Worm (Caenorhabditis elegans) whole organism, L3 larva: ENCODE measurements around the gene pqn-76.
"Not testable (repeated sequence)": the region's sequence is repeated elsewhere in the genome, so short reads cannot be mapped to it uniquely, and the experiment has no call there.

Experiments
- R02D3.7 ChIP-seq: fragments of 150-350 bp; optimal IDR thresholded peaks from 2 replicates; lab custom pipeline; 2014; ENCODE audit warnings: missing biosample characterization, missing genetic modification characterization
- aly-2 ChIP-seq: fragments of 150-350 bp; optimal IDR thresholded peaks from 2 replicates; lab custom pipeline; 2014; ENCODE audit warnings: missing biosample characterization, missing genetic modification characterization
- ceh-16 ChIP-seq: sonication (generic microtip); optimal IDR thresholded peaks from 2 replicates; lab custom pipeline; 2017; ENCODE audit warnings: missing biosample characterization, missing genetic modification characterization
- ceh-28 ChIP-seq: fragments of 150-350 bp; optimal IDR thresholded peaks from 2 replicates; lab custom pipeline; 2014; ENCODE audit warnings: missing biosample characterization, missing genetic modification reagents, missing genetic modification characterization
- ceh-9 ChIP-seq: sonication (generic microtip); optimal IDR thresholded peaks from 2 replicates; lab custom pipeline; 2018; ENCODE audit warnings: missing biosample characterization, missing genetic modification characterization
- daf-12 ChIP-seq: fragments of 150-350 bp; optimal IDR thresholded peaks from 2 replicates; lab custom pipeline; 2014; ENCODE audit warnings: missing biosample characterization, missing genetic modification reagents, missing genetic modification characterization
- egl-5 ChIP-seq: fragments of 150-350 bp; optimal IDR thresholded peaks from 2 replicates; lab custom pipeline; 2017; ENCODE audit warnings: missing biosample characterization, missing genetic modification reagents, missing genetic modification characterization, inconsistent platforms
- elt-1 ChIP-seq: fragments of 150-350 bp; optimal IDR thresholded peaks from 2 replicates; lab custom pipeline; 2014; ENCODE audit warnings: missing biosample characterization, missing genetic modification characterization
- elt-2 ChIP-seq: sonication (generic microtip); optimal IDR thresholded peaks from 2 replicates; lab custom pipeline; 2016; ENCODE audit warnings: missing genetic modification reagents, mild to moderate bottlenecking, missing genetic modification characterization, missing compliant biosample characterization
- elt-3 ChIP-seq, 3 experiments: fragments of 150-350 bp in 1 of 3; sonication (generic microtip) in 2 of 3; optimal IDR thresholded peaks; 2 replicates in 2 of 3; 4 replicates in 1 of 3; lab custom pipeline; 2014 to 2017; ENCODE audit warnings: missing biosample characterization in 3 of 3, missing genetic modification characterization in 3 of 3
- eor-1 ChIP-seq, 2 experiments: fragments of 150-350 bp; optimal IDR thresholded peaks; 2 replicates each; lab custom pipeline; 2014 to 2018; ENCODE audit warnings: missing biosample characterization in 2 of 2, missing genetic modification characterization in 2 of 2
- fkh-10 ChIP-seq: sonication (generic microtip); optimal IDR thresholded peaks from 2 replicates; lab custom pipeline; 2017; ENCODE audit warnings: missing biosample characterization, missing genetic modification reagents, missing genetic modification characterization
- fkh-2 ChIP-seq: fragments of 150-350 bp; optimal IDR thresholded peaks from 2 replicates; lab custom pipeline; 2014; ENCODE audit warnings: missing biosample characterization, missing genetic modification reagents, missing genetic modification characterization
- fos-1 ChIP-seq: fragments of 150-350 bp; optimal IDR thresholded peaks from 2 replicates; lab custom pipeline; 2014; ENCODE audit warnings: missing biosample characterization, missing genetic modification characterization
- jun-1 ChIP-seq: fragments of 150-350 bp; optimal IDR thresholded peaks from 2 replicates; lab custom pipeline; 2014; ENCODE audit warnings: missing biosample characterization, missing genetic modification reagents, missing genetic modification characterization
- lin-15B ChIP-seq: fragments of 150-350 bp; optimal IDR thresholded peaks from 2 replicates; lab custom pipeline; 2014; ENCODE audit warnings: missing biosample characterization, missing genetic modification characterization
- lin-39 ChIP-seq: fragments of 150-350 bp; optimal IDR thresholded peaks from 2 replicates; lab custom pipeline; 2018; ENCODE audit warnings: missing biosample characterization, missing genetic modification reagents, missing genetic modification characterization
- lsy-12 ChIP-seq: sonication (generic microtip); optimal IDR thresholded peaks from 2 replicates; lab custom pipeline; 2016; ENCODE audit warnings: mild to moderate bottlenecking, missing genetic modification characterization, missing compliant biosample characterization
- mdl-1 ChIP-seq: fragments of 150-350 bp; optimal IDR thresholded peaks from 2 replicates; lab custom pipeline; 2014; ENCODE audit warnings: missing biosample characterization, missing genetic modification characterization
- nfya-1 ChIP-seq: sonication (generic microtip); optimal IDR thresholded peaks from 2 replicates; lab custom pipeline; 2017; ENCODE audit warnings: missing genetic modification characterization, mild to moderate bottlenecking, missing compliant biosample characterization, antibody characterized with exemption, moderate library complexity; ENCODE audit not compliant: insufficient read depth
- nhr-12 ChIP-seq: fragments of 150-350 bp; optimal IDR thresholded peaks from 2 replicates; lab custom pipeline; 2014; ENCODE audit warnings: missing biosample characterization, missing genetic modification characterization
- nhr-23 ChIP-seq: fragments of 150-350 bp; optimal IDR thresholded peaks from 2 replicates; lab custom pipeline; 2014; ENCODE audit warnings: missing biosample characterization, missing genetic modification reagents, missing genetic modification characterization
- nhr-237 ChIP-seq: fragments of 150-350 bp; optimal IDR thresholded peaks from 2 replicates; lab custom pipeline; 2014; ENCODE audit warnings: missing biosample characterization, missing genetic modification characterization
- nhr-25 ChIP-seq: sonication (generic microtip); optimal IDR thresholded peaks from 2 replicates; lab custom pipeline; 2017; ENCODE audit warnings: missing biosample characterization, missing genetic modification characterization
- nhr-28 ChIP-seq: fragments of 150-350 bp; optimal IDR thresholded peaks from 2 replicates; lab custom pipeline; 2014; ENCODE audit warnings: missing biosample characterization, missing genetic modification characterization
- nhr-43 ChIP-seq: sonication (generic microtip); optimal IDR thresholded peaks from 2 replicates; lab custom pipeline; 2016; ENCODE audit warnings: mild to moderate bottlenecking, missing genetic modification characterization, missing compliant biosample characterization; ENCODE audit not compliant: poor library complexity, severe bottlenecking
- nhr-76 ChIP-seq: fragments of 150-350 bp; sonication (generic microtip); optimal IDR thresholded peaks from 5 replicates; lab custom pipeline; 2014; ENCODE audit warnings: missing biosample characterization, missing genetic modification characterization
- nhr-77 ChIP-seq: fragments of 150-350 bp; optimal IDR thresholded peaks from 2 replicates; lab custom pipeline; 2014; ENCODE audit warnings: missing biosample characterization, missing genetic modification characterization
- pha-4 ChIP-seq: fragments of 150-350 bp; optimal IDR thresholded peaks from 2 replicates; lab custom pipeline; 2014; ENCODE audit warnings: missing biosample characterization, missing genetic modification reagents, missing genetic modification characterization
- pqm-1 ChIP-seq: fragments of 150-350 bp; optimal IDR thresholded peaks from 2 replicates; lab custom pipeline; 2017; ENCODE audit warnings: missing biosample characterization, missing genetic modification characterization, inconsistent platforms
- sea-2 ChIP-seq: fragments of 150-350 bp; sonication (generic microtip); optimal IDR thresholded peaks from 4 replicates; lab custom pipeline; 2014; ENCODE audit warnings: missing biosample characterization, missing genetic modification reagents, missing genetic modification characterization
- skn-1 ChIP-seq: fragments of 150-350 bp; optimal IDR thresholded peaks from 2 replicates; lab custom pipeline; 2014; ENCODE audit warnings: missing biosample characterization, missing genetic modification characterization
- snpc-4 ChIP-seq: fragments of 150-350 bp; optimal IDR thresholded peaks from 2 replicates; lab custom pipeline; 2014; ENCODE audit warnings: missing biosample characterization, missing genetic modification characterization
- unc-39 ChIP-seq: sonication (generic microtip); optimal IDR thresholded peaks from 4 replicates; lab custom pipeline; 2017; ENCODE audit warnings: missing biosample characterization, missing genetic modification characterization
- unc-62 ChIP-seq: fragments of 150-350 bp; sonication (generic microtip); optimal IDR thresholded peaks from 4 replicates; lab custom pipeline; 2014; ENCODE audit warnings: missing biosample characterization, missing genetic modification reagents, missing genetic modification characterization
- zag-1 ChIP-seq: fragments of 150-350 bp; optimal IDR thresholded peaks from 2 replicates; lab custom pipeline; 2014; ENCODE audit warnings: missing biosample characterization, missing genetic modification characterization
- ztf-4 ChIP-seq: fragments of 150-350 bp; optimal IDR thresholded peaks from 2 replicates; lab custom pipeline; 2014; ENCODE audit warnings: missing biosample characterization, missing genetic modification characterization

The pqn-76 gene

DNA sequence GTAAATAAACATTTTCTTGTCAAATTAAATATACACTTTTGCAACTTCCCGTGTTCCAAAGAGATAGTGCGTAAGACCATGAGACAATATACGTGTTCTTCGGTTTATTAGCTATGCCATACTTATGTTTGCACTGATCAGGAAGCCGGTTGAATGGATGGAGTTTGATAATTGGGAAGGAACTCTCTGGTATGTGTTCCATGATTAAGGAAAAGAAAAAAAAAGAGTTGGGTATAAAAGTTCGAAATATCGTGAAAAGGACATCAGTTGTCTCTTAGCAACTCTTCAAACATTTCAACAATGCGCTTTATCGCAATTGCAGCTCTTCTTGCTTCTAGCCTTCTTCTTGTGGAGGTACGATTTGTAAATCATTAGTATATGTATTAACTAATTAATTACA lies at the start of gene pqn-76:
TSS of gene pqn-76 (plus strand) at position 301 of the 400 bp plus-strand sequence.
- TF ChIP-seq fos-1, nhr-43, skn-1 (tag; lab: Kevin White, UChicago): not testable (repeated sequence)

DNA sequence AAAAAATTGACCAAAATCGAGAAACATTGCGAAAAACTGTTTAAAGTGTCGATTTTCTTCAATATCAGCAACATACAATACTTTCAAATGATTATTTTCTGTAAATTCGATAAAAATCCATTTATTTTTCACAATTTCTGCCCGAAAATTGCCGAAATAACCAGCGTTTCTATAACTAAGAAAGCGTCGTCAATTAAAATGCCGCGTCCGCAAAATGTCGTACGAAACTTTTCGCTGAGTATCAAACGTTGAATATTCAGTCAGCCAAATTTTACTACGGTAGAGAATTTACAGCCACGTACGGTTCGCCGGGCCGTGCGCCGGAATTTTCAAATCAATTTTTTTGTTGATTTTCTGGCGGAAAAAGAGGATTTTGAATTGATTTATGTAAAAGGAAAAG lies 48.4 kb upstream of the pqn-76 start:
- TF ChIP-seq lin-15B (tag; lab: Kevin White, UChicago) = peak; percentile 11

DNA sequence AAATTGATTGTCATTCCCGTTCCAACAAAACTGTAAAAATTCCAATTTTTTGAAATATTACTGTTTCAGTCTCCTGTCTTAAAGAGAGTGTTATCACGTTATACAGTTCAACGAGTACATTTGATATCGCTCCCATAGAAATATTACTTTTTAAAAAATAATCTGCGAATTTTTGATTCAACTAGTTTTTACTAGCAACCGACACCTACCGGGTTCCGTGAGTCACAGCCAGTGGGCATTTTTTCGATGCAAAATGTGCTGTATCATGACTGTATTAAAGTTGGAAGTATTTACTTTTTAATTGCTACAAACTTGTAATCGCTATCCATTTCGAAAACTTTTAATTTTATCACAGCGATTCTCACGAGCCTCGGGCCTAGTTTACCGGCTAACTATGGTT lies 41.5 kb upstream of the pqn-76 start:
- TF ChIP-seq elt-1 (tag; lab: Kevin White, UChicago) = no peak
- no peak for TF ChIP-seq zag-1
- TF ChIP-seq daf-12 = no peak
- no peak for TF ChIP-seq nhr-12 (tag; lab: Kevin White, UChicago)
- TF ChIP-seq elt-3 (tag; optimal IDR thresholded peaks at IDR 0.05; lab: Kevin White, UChicago) = no peak
- no peak for TF ChIP-seq nhr-23 (tag; lab: Kevin White, UChicago)
- TF ChIP-seq nhr-237 (tag; lab: Kevin White, UChicago) = no peak
- no peak for TF ChIP-seq R02D3.7 (tag; lab: Kevin White, UChicago)
- no peak for TF ChIP-seq jun-1 (tag; lab: Kevin White, UChicago)
- TF ChIP-seq fos-1 (tag; lab: Kevin White, UChicago) = no peak
- TF ChIP-seq ztf-4 (tag; lab: Kevin White, UChicago) = no peak
- no peak for TF ChIP-seq unc-62 (GFP tag; lab: Kevin White, UChicago)
- TF ChIP-seq fkh-2 (tag; lab: Kevin White, UChicago) = no peak
- no peak for TF ChIP-seq egl-5 (tag; lab: Kevin White, UChicago)
- TF ChIP-seq skn-1 (tag; lab: Kevin White, UChicago) = no peak
- TF ChIP-seq ceh-28 (tag; lab: Kevin White, UChicago) = no peak

DNA sequence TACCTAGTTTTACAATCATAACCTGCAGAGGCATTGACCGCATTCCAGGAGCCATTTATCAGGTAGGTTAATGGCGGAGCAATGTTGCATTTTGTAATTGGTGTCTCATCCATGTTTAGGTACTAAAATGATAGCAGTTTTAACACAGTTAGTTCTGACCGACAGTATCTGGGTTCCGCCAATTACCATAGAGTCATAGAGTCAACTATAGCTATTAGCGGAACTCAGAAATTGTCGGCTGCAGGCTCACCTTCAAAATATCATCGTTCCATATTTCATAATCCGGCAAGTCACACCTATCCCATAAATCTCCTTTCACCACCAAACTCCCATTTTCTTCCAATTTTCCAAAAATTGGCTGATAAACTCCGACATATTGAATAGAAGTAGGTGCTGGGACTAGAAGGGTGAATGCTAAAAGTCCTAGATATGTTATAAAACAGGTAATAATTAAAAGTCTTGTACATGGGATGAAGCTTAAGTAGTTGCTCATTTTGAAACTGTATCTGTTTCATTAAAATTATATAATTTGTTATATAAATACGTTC lies 39.4 kb upstream of the pqn-76 start, which contains the start of gene Y73F8A.35:
TSS of gene Y73F8A.35 (minus strand) at position 498 of the 548 bp plus-strand sequence.
- no peak for TF ChIP-seq daf-12
- no peak for TF ChIP-seq nhr-28 (tag; lab: Kevin White, UChicago)
- TF ChIP-seq ceh-9 (tag; lab: Kevin White, UChicago) = no peak
- no peak for TF ChIP-seq snpc-4 (tag; lab: Kevin White, UChicago)
- no peak for TF ChIP-seq unc-62 (GFP tag; lab: Kevin White, UChicago)
- TF ChIP-seq fos-1 (tag; lab: Kevin White, UChicago) = no peak
- TF ChIP-seq, all 47 proteins: peak for 0

DNA sequence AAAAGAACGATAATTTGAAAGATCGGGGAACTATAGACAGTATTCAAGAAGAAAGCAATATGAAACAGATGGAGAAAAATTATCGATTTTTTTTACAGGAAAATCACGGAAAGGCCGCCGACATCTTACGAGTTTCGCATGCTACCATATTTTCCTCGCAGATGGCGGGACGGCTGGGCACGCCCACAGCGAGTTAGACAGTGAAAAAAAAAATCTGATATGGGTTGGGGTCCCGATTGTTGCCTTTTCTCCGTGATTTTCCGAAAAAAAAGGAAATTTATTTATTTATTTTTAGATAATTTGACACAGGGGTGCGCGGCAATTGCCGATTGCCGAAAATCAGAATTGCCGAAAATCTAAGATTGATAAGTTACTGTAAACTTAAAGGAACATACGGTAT lies 24.1 kb upstream of the pqn-76 start:
- TF ChIP-seq elt-1 (tag; lab: Kevin White, UChicago) (no peak), daf-12 (no peak), aly-2 (no peak), sea-2 (GFP tag; lab: Kevin White, UChicago) (no peak), nhr-237 (tag; lab: Kevin White, UChicago) (no peak), nfya-1 (tag; lab: Kevin White, UChicago) (no peak), ceh-16 (tag; lab: Kevin White, UChicago) (no peak), zag-1 (no peak), nhr-25 (tag; lab: Kevin White, UChicago) (no peak), nhr-76 (tag; lab: Kevin White, UChicago) (no peak), lin-15B (tag; lab: Kevin White, UChicago) (no peak), lin-39 (tag; lab: Kevin White, UChicago) (no peak), ceh-28 (tag; lab: Kevin White, UChicago) (no peak), nhr-23 (tag; lab: Kevin White, UChicago) (no peak), nhr-28 (tag; lab: Kevin White, UChicago) (no peak)

DNA sequence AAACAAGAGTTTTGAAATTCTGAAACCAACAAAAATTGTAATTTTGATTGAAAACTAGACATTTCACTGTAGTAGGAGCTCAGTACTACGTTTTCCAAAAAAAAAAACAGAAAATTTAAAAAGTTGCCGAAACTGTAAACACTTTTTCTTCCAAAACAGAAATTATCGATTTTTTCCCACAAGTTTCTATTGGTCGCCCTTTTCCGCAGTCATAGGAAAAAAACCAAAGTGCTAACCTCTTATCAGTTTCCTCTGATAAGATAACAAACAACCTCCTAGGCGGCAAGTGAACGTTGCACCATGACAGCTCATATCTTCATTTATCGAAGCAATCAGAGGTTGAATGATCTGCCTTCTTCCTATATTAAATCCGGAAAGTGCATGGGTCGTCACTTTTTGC lies 19.8 kb upstream of the pqn-76 start:
- TF ChIP-seq nhr-43 (tag; lab: Kevin White, UChicago) (no peak), elt-2 (tag; lab: Kevin White, UChicago) (peak; percentile 83), elt-3 (tag; optimal IDR thresholded peaks at IDR 0.05; lab: Kevin White, UChicago) (no peak), nhr-77 (tag; lab: Kevin White, UChicago) (no peak), egl-5 (tag; lab: Kevin White, UChicago) (no peak), lsy-12 (tag; lab: Kevin White, UChicago) (no peak), unc-39 (tag; lab: Kevin White, UChicago) (no peak), fos-1 (tag; lab: Kevin White, UChicago) (no peak), elt-1 (tag; lab: Kevin White, UChicago) (no peak), skn-1 (tag; lab: Kevin White, UChicago) (no peak), fkh-10 (GFP tag; lab: Kevin White, UChicago) (no peak), ztf-4 (tag; lab: Kevin White, UChicago) (no peak), nfya-1 (tag; lab: Kevin White, UChicago) (peak; percentile 71), pqm-1 (tag; lab: Kevin White, UChicago) (peak; percentile 26), daf-12 (no peak), aly-2 (no peak), ceh-28 (tag; lab: Kevin White, UChicago) (peak; percentile 59), mdl-1 (no peak), nhr-23 (tag; lab: Kevin White, UChicago) (no peak), pha-4 (tag; lab: Kevin White, UChicago) (no peak), eor-1 (tag; optimal IDR thresholded peaks at IDR 0.05; lab: Kevin White, UChicago) (no peak)
